Worm (Caenorhabditis elegans) whole organism, L1 larva: ENCODE measurements around the gene dlc-3.

ENCODE experiments used
- aly-2 ChIP-seq: fragments of 150-350 bp; optimal IDR thresholded peaks from 2 replicates; lab custom pipeline; 2014; ENCODE audit warnings: missing biosample characterization, missing genetic modification characterization
- ama-1 ChIP-seq: fragments of 150-350 bp; optimal IDR thresholded peaks from 2 replicates; lab custom pipeline; 2014
- ceh-82 ChIP-seq, 3 experiments: fragments of 150-350 bp in 1 of 3; sonication (generic microtip) in 2 of 3; optimal IDR thresholded peaks; 2 replicates each; lab custom pipeline; 2014 to 2017; ENCODE audit warnings: missing biosample characterization in 3 of 3, missing genetic modification characterization in 3 of 3
- ets-5 ChIP-seq: fragments of 200-800 bp; sonication (Bioruptor generic); IDR thresholded peaks from 2 replicates; pipeline ENCODE4 v1.3.6; 2022; ENCODE audit warnings: missing genetic modification characterization, missing compliant biosample characterization
- fkh-10 ChIP-seq: sonication (generic microtip); optimal IDR thresholded peaks from 2 replicates; lab custom pipeline; 2017; ENCODE audit warnings: missing biosample characterization, missing genetic modification reagents, missing genetic modification characterization
- fos-1 ChIP-seq: fragments of 150-350 bp; optimal IDR thresholded peaks from 2 replicates; lab custom pipeline; 2014; ENCODE audit warnings: missing biosample characterization, missing genetic modification characterization
- lin-15B ChIP-seq: fragments of 150-350 bp; sonication (generic microtip); optimal IDR thresholded peaks from 3 replicates; lab custom pipeline; 2014; ENCODE audit warnings: missing biosample characterization, missing genetic modification characterization
- lin-39 ChIP-seq: fragments of 150-350 bp; optimal IDR thresholded peaks from 2 replicates; lab custom pipeline; 2014; ENCODE audit warnings: missing biosample characterization, missing genetic modification reagents, missing genetic modification characterization
- lir-3 ChIP-seq: sonication (generic microtip); optimal IDR thresholded peaks from 2 replicates; lab custom pipeline; 2016; ENCODE audit warnings: mild to moderate bottlenecking, missing genetic modification characterization, moderate library complexity, missing compliant biosample characterization; ENCODE audit not compliant: poor library complexity
- unc-62 ChIP-seq: fragments of 150-350 bp; optimal IDR thresholded peaks from 2 replicates; lab custom pipeline; 2014; ENCODE audit warnings: missing biosample characterization, missing genetic modification reagents, missing genetic modification characterization

DNA sequence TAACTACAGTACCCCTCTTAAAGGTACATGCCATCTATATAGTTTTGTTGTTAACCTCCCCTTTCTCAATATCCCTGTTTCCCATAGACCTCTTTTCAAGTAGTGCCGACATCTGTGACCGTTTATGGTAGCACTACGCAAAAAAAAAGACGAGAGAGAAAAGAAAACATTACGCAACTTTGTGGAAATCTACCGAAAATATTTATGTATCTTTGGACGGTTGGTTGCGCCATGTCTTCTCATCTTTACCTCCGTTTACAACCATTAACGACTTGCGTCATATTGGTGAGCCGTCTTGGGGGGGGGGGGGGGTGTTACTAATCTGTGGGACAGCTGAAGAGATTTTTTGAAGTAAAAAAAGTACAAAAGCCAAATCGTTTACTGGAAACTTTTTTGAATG, 40.6 kb upstream of the dlc-3 start:
- TF ChIP-seq ama-1 (no peak), lir-3 (no peak), ceh-82 (tag; optimal IDR thresholded peaks at IDR 0.05; lab: Kevin White, UChicago) (no peak), ets-5 (GFP tag; lab: Robert Waterston, UW) (no peak), unc-62 (GFP tag; lab: Kevin White, UChicago) (no peak), aly-2 (no peak), lin-39 (tag; lab: Kevin White, UChicago) (no peak), fkh-10 (GFP tag; lab: Kevin White, UChicago) (no peak), lin-15B (tag; lab: Kevin White, UChicago) (no peak), fos-1 (tag; lab: Kevin White, UChicago) (no peak)
